Worm (Caenorhabditis elegans) whole organism, midembryonic: ENCODE results near the gene rpt-4.

ENCODE experiments used
- T22C8.4 ChIP-seq: fragments of 200-800 bp; sonication (Bioruptor generic); IDR thresholded peaks from 2 replicates; pipeline ENCODE4 v1.3.6; 2022; ENCODE audit warnings: missing genetic modification characterization, missing compliant biosample characterization
- cog-1 ChIP-seq: sonication (generic microtip); optimal IDR thresholded peaks from 2 replicates; lab custom pipeline; 2016; ENCODE audit warnings: missing genetic modification characterization, missing compliant biosample characterization
- flt-1 ChIP-seq: fragments of 200-800 bp; sonication (Bioruptor generic); IDR thresholded peaks from 2 replicates; pipeline ENCODE4 v1.3.6; 2022; ENCODE audit warnings: missing genetic modification characterization, missing compliant biosample characterization
- klf-2 ChIP-seq: fragments of 200-800 bp; sonication (Bioruptor generic); conservative IDR thresholded peaks from 2 replicates; pipeline ENCODE4 v1.3.6; 2022; ENCODE audit warnings: missing genetic modification reagents, missing genetic modification characterization, missing compliant biosample characterization
- med-1 ChIP-seq: sonication (generic microtip); optimal IDR thresholded peaks from 2 replicates; lab custom pipeline; 2017; ENCODE audit warnings: missing genetic modification characterization, mild to moderate bottlenecking, missing compliant biosample characterization, antibody characterized with exemption, missing genetic modification reagents; ENCODE audit not compliant: insufficient read depth
- ref-1 ChIP-seq: fragments of 200-800 bp; sonication (Bioruptor generic); conservative IDR thresholded peaks from 2 replicates; pipeline ENCODE4 v1.3.6; 2022; ENCODE audit warnings: missing genetic modification reagents, missing genetic modification characterization, missing compliant biosample characterization
- tab-1 ChIP-seq: fragments of 200-800 bp; sonication (Bioruptor generic); IDR thresholded peaks from 2 replicates; pipeline ENCODE4 v1.3.6; 2022; ENCODE audit warnings: missing genetic modification characterization, missing compliant biosample characterization
- ztf-23 ChIP-seq: fragments of 200-800 bp; sonication (Bioruptor generic); IDR thresholded peaks from 2 replicates; pipeline ENCODE4 v1.3.6; 2022; ENCODE audit warnings: missing genetic modification reagents, missing genetic modification characterization, missing compliant biosample characterization
- ztf-29 ChIP-seq: fragments of 200-800 bp; sonication (Bioruptor generic); IDR thresholded peaks from 2 replicates; pipeline ENCODE4 v1.3.6; 2022; ENCODE audit warnings: missing genetic modification reagents, missing genetic modification characterization, missing compliant biosample characterization

The rpt-4 gene

ce11 chrII:57370-57769 is 11.4 kb upstream of the rpt-4 start, which contains the start of gene ascc-1:
TSS of gene ascc-1 (plus strand) at chrII:57670.
- TF ChIP-seq ref-1 (no peak), klf-2 (GFP tag; lab: Robert Waterston, UW) (no peak), tab-1 (GFP tag; lab: Robert Waterston, UW) (no peak), T22C8.4 (no peak), ztf-23 (GFP tag; lab: Robert Waterston, UW) (no peak), flt-1 (GFP tag; lab: Robert Waterston, UW) (no peak), cog-1 (tag; lab: Kevin White, UChicago) (no peak), med-1 (GFP tag; lab: Kevin White, UChicago) (no peak), ztf-29 (no peak)

DNA sequence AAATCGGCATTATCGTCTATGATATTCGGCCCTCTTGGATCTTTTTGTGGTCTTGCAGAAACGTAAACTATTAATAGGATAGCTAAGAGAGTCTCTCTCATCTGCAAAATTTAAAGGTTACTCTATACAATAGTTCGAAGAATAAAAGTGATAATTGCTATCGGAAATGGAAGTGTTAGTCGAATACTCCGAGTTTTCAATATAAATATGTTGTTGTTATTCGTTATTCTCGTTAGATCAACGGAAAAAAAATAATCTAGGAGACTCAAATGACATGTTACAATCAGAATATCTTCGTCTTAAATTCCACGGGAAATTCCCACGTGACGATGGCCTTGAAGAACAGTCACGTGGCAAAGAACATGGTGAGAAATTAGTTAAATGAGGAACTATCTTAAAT is 9.2 kb upstream of the rpt-4 start, which contains the start of gene tre-5:
Gene tre-5 (minus strand): TSS at position 101 of the 400 bp plus-strand sequence.
- TF ChIP-seq ztf-23 (GFP tag; lab: Robert Waterston, UW) (no peak), ref-1 (no peak), cog-1 (tag; lab: Kevin White, UChicago) (no peak), tab-1 (GFP tag; lab: Robert Waterston, UW) (no peak), ztf-29 (no peak), T22C8.4 (no peak), klf-2 (GFP tag; lab: Robert Waterston, UW) (no peak), med-1 (GFP tag; lab: Kevin White, UChicago) (no peak), flt-1 (GFP tag; lab: Robert Waterston, UW) (no peak)

- no peak for TF ChIP-seq T22C8.4
- TF ChIP-seq ref-1, result no peak
- TF ChIP-seq ztf-23 (GFP tag; lab: Robert Waterston, UW), result no peak
- no peak for TF ChIP-seq ztf-29
- TF ChIP-seq med-1 (GFP tag; lab: Kevin White, UChicago), result no peak
- TF ChIP-seq cog-1 (tag; lab: Kevin White, UChicago), result no peak
- TF ChIP-seq klf-2 (GFP tag; lab: Robert Waterston, UW), result no peak
- TF ChIP-seq flt-1 (GFP tag; lab: Robert Waterston, UW), result no peak
- TF ChIP-seq tab-1 (GFP tag; lab: Robert Waterston, UW), result no peak
These were observed 5.3 kb upstream of the rpt-4 start, which contains the start of gene sptl-1 for ce11 chrII:51352-51751. TSS of gene sptl-1 (plus strand) at chrII:51652.

DNA sequence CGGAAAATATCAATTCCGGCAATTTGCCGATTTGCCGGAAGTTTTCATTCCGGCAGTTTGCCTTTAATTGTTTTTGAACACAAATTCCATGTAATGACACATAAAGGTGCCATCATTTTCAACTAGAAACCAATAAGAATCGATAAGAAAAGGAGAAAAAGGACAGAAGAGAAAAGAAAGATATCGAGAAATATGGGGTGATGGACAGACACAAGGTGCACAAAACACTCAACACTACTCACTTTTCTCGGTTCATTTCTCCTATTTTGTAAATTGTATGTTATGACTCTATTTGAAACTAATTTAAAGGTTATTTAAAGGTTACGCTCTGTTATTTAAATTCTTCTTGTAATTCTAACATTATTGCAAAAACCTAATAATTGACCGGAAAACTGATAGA is 4.8 kb upstream of the rpt-4 start:
- no peak for TF ChIP-seq T22C8.4
- no peak for TF ChIP-seq ztf-29
- TF ChIP-seq cog-1 (tag; lab: Kevin White, UChicago), result no peak
- TF ChIP-seq tab-1 (GFP tag; lab: Robert Waterston, UW), result no peak
- no peak for TF ChIP-seq flt-1 (GFP tag; lab: Robert Waterston, UW)
- no peak for TF ChIP-seq ref-1
- no peak for TF ChIP-seq med-1 (GFP tag; lab: Kevin White, UChicago)
- no peak for TF ChIP-seq klf-2 (GFP tag; lab: Robert Waterston, UW)
- TF ChIP-seq ztf-23 (GFP tag; lab: Robert Waterston, UW), result no peak

ce11 chrII:47280-47679 is 1.3 kb upstream of the rpt-4 start, which contains the start of gene C23H3.5:
TSS of gene C23H3.5 (plus strand) at chrII:47580.
- TF ChIP-seq cog-1 (tag; lab: Kevin White, UChicago), result no peak
- no peak for TF ChIP-seq ref-1
- no peak for TF ChIP-seq med-1 (GFP tag; lab: Kevin White, UChicago)
- TF ChIP-seq ztf-23 (GFP tag; lab: Robert Waterston, UW), result no peak
- TF ChIP-seq klf-2 (GFP tag; lab: Robert Waterston, UW), result no peak
- TF ChIP-seq flt-1 (GFP tag; lab: Robert Waterston, UW), result no peak
- no peak for TF ChIP-seq tab-1 (GFP tag; lab: Robert Waterston, UW)
- TF ChIP-seq ztf-29, result no peak
- no peak for TF ChIP-seq T22C8.4

DNA sequence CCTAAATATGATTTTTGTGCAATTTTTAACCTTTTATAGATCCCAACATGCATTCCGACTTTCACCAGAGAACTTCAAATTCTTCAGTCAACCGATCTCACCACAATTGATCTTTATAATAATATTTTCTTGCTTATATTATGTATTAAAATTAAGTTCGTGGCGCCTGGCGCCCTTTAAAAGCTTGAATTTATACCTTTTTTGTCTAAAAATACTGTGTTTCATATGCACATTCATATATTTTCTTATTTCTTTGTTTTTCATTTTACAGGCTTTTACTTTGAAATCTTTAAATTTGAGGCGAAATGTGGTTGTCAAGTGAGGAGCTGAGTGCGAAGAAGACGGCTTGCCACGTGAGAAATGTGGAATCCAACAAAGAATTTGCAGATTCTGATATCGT is 1.3 kb downstream of the rpt-4 start, which contains the start of gene rpoa-49:
Gene rpoa-49 (plus strand): TSS at position 301 of the 400 bp plus-strand sequence.
- no peak for TF ChIP-seq ref-1
- no peak for TF ChIP-seq T22C8.4
- no peak for TF ChIP-seq klf-2 (GFP tag; lab: Robert Waterston, UW)
- TF ChIP-seq flt-1 (GFP tag; lab: Robert Waterston, UW), result no peak
- TF ChIP-seq ztf-29, result no peak
- TF ChIP-seq cog-1 (tag; lab: Kevin White, UChicago), result no peak
- TF ChIP-seq med-1 (GFP tag; lab: Kevin White, UChicago), result no peak
- TF ChIP-seq ztf-23 (GFP tag; lab: Robert Waterston, UW), result no peak
- TF ChIP-seq tab-1 (GFP tag; lab: Robert Waterston, UW), result no peak

- TF ChIP-seq ref-1 (no peak), ztf-23 (GFP tag; lab: Robert Waterston, UW) (no peak), T22C8.4 (no peak), klf-2 (GFP tag; lab: Robert Waterston, UW) (no peak), ztf-29 (no peak), tab-1 (GFP tag; lab: Robert Waterston, UW) (no peak), flt-1 (GFP tag; lab: Robert Waterston, UW) (no peak), cog-1 (tag; lab: Kevin White, UChicago) (no peak)
These were observed 2.4 kb downstream of the rpt-4 start, which contains the start of gene nfyc-1 for ce11 chrII:43640-44039. TSS of gene nfyc-1 (plus strand) at chrII:43907.

DNA sequence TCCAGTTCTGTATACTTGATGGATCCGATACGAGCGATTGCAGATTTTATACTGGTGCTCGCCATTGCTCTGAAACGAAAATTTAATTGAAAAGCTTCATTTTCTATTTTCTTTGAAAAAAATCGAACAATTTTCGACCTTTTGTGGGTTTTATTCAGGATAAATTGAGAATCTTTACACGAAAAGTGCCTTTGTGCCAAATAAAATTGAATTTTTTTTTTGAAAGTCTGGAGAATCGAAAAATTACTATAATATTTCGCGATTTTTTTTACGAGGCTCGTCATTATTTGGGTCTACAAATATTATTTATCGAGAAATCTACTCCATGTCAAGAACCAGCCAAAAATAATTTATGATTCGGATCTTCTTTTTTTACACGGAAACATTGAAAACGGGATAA is 4.1 kb downstream of the rpt-4 start, which contains the start of gene F23F1.10:
Gene F23F1.10 (minus strand): TSS at position 69 of the 400 bp plus-strand sequence.
- TF ChIP-seq flt-1 (GFP tag; lab: Robert Waterston, UW) (no peak), T22C8.4 (no peak), tab-1 (GFP tag; lab: Robert Waterston, UW) (no peak), ztf-23 (GFP tag; lab: Robert Waterston, UW) (no peak), cog-1 (tag; lab: Kevin White, UChicago) (no peak), ref-1 (no peak), klf-2 (GFP tag; lab: Robert Waterston, UW) (no peak), ztf-29 (no peak), med-1 (GFP tag; lab: Kevin White, UChicago) (no peak)

DNA sequence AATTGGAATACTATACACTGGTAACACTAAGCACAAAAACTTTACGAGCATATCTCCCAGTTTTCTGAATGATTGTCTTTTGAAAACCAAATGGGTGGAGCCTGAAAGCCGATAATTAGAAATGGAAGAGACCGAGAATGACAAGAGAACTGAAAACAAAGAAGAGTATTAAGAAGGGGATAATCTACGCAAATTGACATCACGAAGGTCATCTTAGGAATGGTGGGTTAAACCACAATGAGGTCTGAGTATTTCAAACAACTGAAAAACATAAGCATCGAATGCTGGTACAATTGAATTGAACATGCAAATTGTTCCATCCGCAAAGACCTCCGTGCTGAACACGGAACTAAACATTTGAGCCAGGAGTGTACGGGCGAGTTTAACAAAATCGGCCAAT is 6.6 kb downstream of the rpt-4 start, which contains the start of gene spp-24:
Gene spp-24 (minus strand): TSS at position 101 of the 400 bp plus-strand sequence.
- TF ChIP-seq tab-1 (GFP tag; lab: Robert Waterston, UW), result no peak
- TF ChIP-seq ref-1, result no peak
- no peak for TF ChIP-seq cog-1 (tag; lab: Kevin White, UChicago)
- no peak for TF ChIP-seq med-1 (GFP tag; lab: Kevin White, UChicago)
- TF ChIP-seq ztf-29, result no peak
- TF ChIP-seq T22C8.4, result no peak
- TF ChIP-seq flt-1 (GFP tag; lab: Robert Waterston, UW), result no peak
- no peak for TF ChIP-seq klf-2 (GFP tag; lab: Robert Waterston, UW)
- no peak for TF ChIP-seq ztf-23 (GFP tag; lab: Robert Waterston, UW)
